Worm (Caenorhabditis elegans) whole organism, midembryonic: Measurements from ENCODE around the gene pcp-5.

Source experiments
- T22C8.4 ChIP-seq: fragments of 200-800 bp; sonication (Bioruptor generic); IDR thresholded peaks from 2 replicates; pipeline ENCODE4 v1.3.6; 2022; ENCODE audit warnings: missing genetic modification characterization, missing compliant biosample characterization
- cog-1 ChIP-seq: sonication (generic microtip); optimal IDR thresholded peaks from 2 replicates; lab custom pipeline; 2016; ENCODE audit warnings: missing genetic modification characterization, missing compliant biosample characterization
- flt-1 ChIP-seq: fragments of 200-800 bp; sonication (Bioruptor generic); IDR thresholded peaks from 2 replicates; pipeline ENCODE4 v1.3.6; 2022; ENCODE audit warnings: missing genetic modification characterization, missing compliant biosample characterization
- klf-2 ChIP-seq: fragments of 200-800 bp; sonication (Bioruptor generic); conservative IDR thresholded peaks from 2 replicates; pipeline ENCODE4 v1.3.6; 2022; ENCODE audit warnings: missing genetic modification reagents, missing genetic modification characterization, missing compliant biosample characterization
- med-1 ChIP-seq: sonication (generic microtip); optimal IDR thresholded peaks from 2 replicates; lab custom pipeline; 2017; ENCODE audit warnings: missing genetic modification characterization, mild to moderate bottlenecking, missing compliant biosample characterization, antibody characterized with exemption, missing genetic modification reagents; ENCODE audit not compliant: insufficient read depth
- ref-1 ChIP-seq: fragments of 200-800 bp; sonication (Bioruptor generic); conservative IDR thresholded peaks from 2 replicates; pipeline ENCODE4 v1.3.6; 2022; ENCODE audit warnings: missing genetic modification reagents, missing genetic modification characterization, missing compliant biosample characterization
- tab-1 ChIP-seq: fragments of 200-800 bp; sonication (Bioruptor generic); IDR thresholded peaks from 2 replicates; pipeline ENCODE4 v1.3.6; 2022; ENCODE audit warnings: missing genetic modification characterization, missing compliant biosample characterization
- ztf-23 ChIP-seq: fragments of 200-800 bp; sonication (Bioruptor generic); IDR thresholded peaks from 2 replicates; pipeline ENCODE4 v1.3.6; 2022; ENCODE audit warnings: missing genetic modification reagents, missing genetic modification characterization, missing compliant biosample characterization
- ztf-29 ChIP-seq: fragments of 200-800 bp; sonication (Bioruptor generic); IDR thresholded peaks from 2 replicates; pipeline ENCODE4 v1.3.6; 2022; ENCODE audit warnings: missing genetic modification reagents, missing genetic modification characterization, missing compliant biosample characterization

Gene pcp-5

ce11 chrIII:7909263-7909662 lies 1.8 kb upstream of the pcp-5 start, which contains the start of gene ZK688.1:
Gene ZK688.1, plus strand, starts transcription at chrIII:7909563.
- TF ChIP-seq ref-1 (GFP tag; lab: Robert Waterston, UW) (no peak), tab-1 (GFP tag; lab: Robert Waterston, UW) (no peak), ztf-23 (GFP tag; lab: Robert Waterston, UW) (no peak), ztf-29 (no peak), med-1 (GFP tag; lab: Kevin White, UChicago) (no peak), T22C8.4 (GFP tag; lab: Robert Waterston, UW) (no peak), cog-1 (no peak), klf-2 (no peak), flt-1 (GFP tag; lab: Robert Waterston, UW) (no peak)

ce11 chrIII:7903427-7903826 lies 4.0 kb downstream of the pcp-5 start:
- no peak for TF ChIP-seq klf-2
- no peak for TF ChIP-seq ztf-29
- no peak for TF ChIP-seq cog-1
- TF ChIP-seq ztf-23 (GFP tag; lab: Robert Waterston, UW) = no peak
- no peak for TF ChIP-seq T22C8.4 (GFP tag; lab: Robert Waterston, UW)
- no peak for TF ChIP-seq ref-1 (GFP tag; lab: Robert Waterston, UW)

ce11 chrIII:7900733-7901132 lies 6.7 kb downstream of the pcp-5 start, which contains the start of gene best-24:
Gene best-24, plus strand, starts transcription at chrIII:7901033.
- no peak for TF ChIP-seq ref-1 (GFP tag; lab: Robert Waterston, UW)

ce11 chrIII:7897733-7898132 lies 9.7 kb downstream of the pcp-5 start:
- TF ChIP-seq med-1 (GFP tag; lab: Kevin White, UChicago) (no peak), tab-1 (GFP tag; lab: Robert Waterston, UW) (no peak), ztf-29 (no peak), ztf-23 (GFP tag; lab: Robert Waterston, UW) (no peak), klf-2 (no peak), cog-1 (no peak), ref-1 (GFP tag; lab: Robert Waterston, UW) (no peak), T22C8.4 (GFP tag; lab: Robert Waterston, UW) (no peak), flt-1 (GFP tag; lab: Robert Waterston, UW) (no peak)

ce11 chrIII:7896925-7897324 lies 10.5 kb downstream of the pcp-5 start, which contains the start of gene ZK688.10:
Gene ZK688.10, minus strand, starts transcription at chrIII:7897025.
- TF ChIP-seq ztf-23 (GFP tag; lab: Robert Waterston, UW) (no peak), klf-2 (no peak), ztf-29 (no peak), cog-1 (no peak), med-1 (GFP tag; lab: Kevin White, UChicago) (no peak), ref-1 (GFP tag; lab: Robert Waterston, UW) (no peak), flt-1 (GFP tag; lab: Robert Waterston, UW) (no peak), T22C8.4 (GFP tag; lab: Robert Waterston, UW) (no peak), tab-1 (GFP tag; lab: Robert Waterston, UW) (no peak)

- TF ChIP-seq flt-1 (GFP tag; lab: Robert Waterston, UW) (no peak), ztf-23 (GFP tag; lab: Robert Waterston, UW) (no peak), ref-1 (GFP tag; lab: Robert Waterston, UW) (no peak), tab-1 (GFP tag; lab: Robert Waterston, UW) (no peak), T22C8.4 (GFP tag; lab: Robert Waterston, UW) (no peak), ztf-29 (no peak), cog-1 (no peak), klf-2 (no peak), med-1 (GFP tag; lab: Kevin White, UChicago) (no peak)
Measured at ce11 chrIII:7894724-7895123, 12.7 kb downstream of the pcp-5 start, which contains the start of gene ZK688.4. Gene ZK688.4, plus strand, starts transcription at chrIII:7895024.

ce11 chrIII:7893224-7893623 lies 14.2 kb downstream of the pcp-5 start:
- TF ChIP-seq ztf-23 (GFP tag; lab: Robert Waterston, UW) (no peak), T22C8.4 (GFP tag; lab: Robert Waterston, UW) (no peak), ztf-29 (no peak), cog-1 (no peak), ref-1 (GFP tag; lab: Robert Waterston, UW) (no peak), flt-1 (GFP tag; lab: Robert Waterston, UW) (no peak), klf-2 (no peak), tab-1 (GFP tag; lab: Robert Waterston, UW) (no peak), med-1 (GFP tag; lab: Kevin White, UChicago) (no peak)

ce11 chrIII:7892333-7892732 lies 15.1 kb downstream of the pcp-5 start:
- TF ChIP-seq med-1 (GFP tag; lab: Kevin White, UChicago) = no peak
- TF ChIP-seq klf-2 = no peak
- no peak for TF ChIP-seq T22C8.4 (GFP tag; lab: Robert Waterston, UW)
- no peak for TF ChIP-seq ztf-29
- TF ChIP-seq tab-1 (GFP tag; lab: Robert Waterston, UW) = no peak
- TF ChIP-seq cog-1 = no peak
- TF ChIP-seq ref-1 (GFP tag; lab: Robert Waterston, UW) = no peak
- no peak for TF ChIP-seq flt-1 (GFP tag; lab: Robert Waterston, UW)
- TF ChIP-seq ztf-23 (GFP tag; lab: Robert Waterston, UW) = no peak

ce11 chrIII:7891573-7892306 lies 15.7 kb downstream of the pcp-5 start, which contains the start of the genes ZK688.5 and fahd-1:
Gene ZK688.5, minus strand, starts transcription at chrIII:7891623.
Gene fahd-1, plus strand, starts transcription at chrIII:7892256.
- TF ChIP-seq tab-1 (GFP tag; lab: Robert Waterston, UW) = no peak
- no peak for TF ChIP-seq ref-1 (GFP tag; lab: Robert Waterston, UW)
- TF ChIP-seq cog-1 = peak; percentile 10
- no peak for TF ChIP-seq med-1 (GFP tag; lab: Kevin White, UChicago)
- TF ChIP-seq ztf-23 (GFP tag; lab: Robert Waterston, UW) = 0 out of 2 replicates have a peak, but pooled peaks have one; percentile 51
- TF ChIP-seq flt-1 (GFP tag; lab: Robert Waterston, UW) = no peak
